Worm (Caenorhabditis elegans): Measurements from ENCODE around the gene F17E9.5.

F17E9.5 gene

ce11 chrIV:8375381-8375780, 29.8 kb downstream of the F17E9.5 start (continued):
- TF ChIP-seq nhr-237 (tag; optimal IDR thresholded peaks at IDR 0.05) (no peak), dmd-6 (GFP tag; IDR thresholded peaks at IDR 0.05) (peak; percentile 74), dve-1 (tag; optimal IDR thresholded peaks at IDR 0.05; ENCODE audit: insufficient read depth) (peak; percentile 76), lin-39 (tag; optimal IDR thresholded peaks at IDR 0.05) (no peak), mep-1 (tag; optimal IDR thresholded peaks at IDR 0.05) (peak; percentile 87), attf-4 (tag; optimal IDR thresholded peaks at IDR 0.05) (no peak), nhr-6 (tag; optimal IDR thresholded peaks at IDR 0.05) (peak; percentile 14), hmg-1.1 (GFP tag; IDR thresholded peaks at IDR 0.05) (peak; percentile 88), nhr-76 (tag; optimal IDR thresholded peaks at IDR 0.05) (no peak), lin-38 (GFP tag; IDR thresholded peaks at IDR 0.05) (peak; percentile 79), ztf-11 (tag; optimal IDR thresholded peaks at IDR 0.05) (no peak), unc-62 (GFP tag; optimal IDR thresholded peaks at IDR 0.05 in 1 of 2) (no peak), unc-62 (tag; optimal IDR thresholded peaks at IDR 0.05) (no peak), lin-1 (GFP tag; IDR thresholded peaks at IDR 0.05) (0 out of 2 replicates have a peak, but pooled peaks have one; percentile 49), ama-1 (optimal IDR thresholded peaks at IDR 0.05) (peak; percentile 60), nhr-42 (GFP tag; IDR thresholded peaks at IDR 0.05) (peak; percentile 76), Y75B8A.6 (GFP tag; IDR thresholded peaks at IDR 0.05) (0 out of 2 replicates have a peak, but pooled peaks have one; percentile 73), F44E2.7 (GFP tag; IDR thresholded peaks at IDR 0.05) (no peak), dmd-9 (GFP tag; IDR thresholded peaks at IDR 0.05) (peak; percentile 68; the same call in 1 of the 2 replicates), madf-5 (GFP tag; IDR thresholded peaks at IDR 0.05) (peak; percentile 78 to 86; a peak in 3 of 4 replicates), mdt-29 (GFP tag; IDR thresholded peaks at IDR 0.05) (peak; percentile 83), rbr-2 (tag; optimal IDR thresholded peaks at IDR 0.05) (peak; percentile 79), zip-11 (GFP tag; IDR thresholded peaks at IDR 0.05) (peak; percentile 54; the same call in 1 of the 2 replicates), madf-9 (GFP tag; conservative IDR thresholded peaks at IDR 0.05) (0 out of 2 replicates have a peak, but pooled peaks have one; percentile 53), hlh-11 (tag; optimal IDR thresholded peaks at IDR 0.05) (peak; percentile 67), pha-4 (GFP tag; IDR thresholded peaks at IDR 0.05) (peak; percentile 89), pha-4 (tag; optimal IDR thresholded peaks at IDR 0.05) (peak; percentile 61), mes-2 (tag; optimal IDR thresholded peaks at IDR 0.05; ENCODE audit: poor library complexity, severe bottlenecking) (peak; percentile 89), ctbp-1 (GFP tag; IDR thresholded peaks at IDR 0.05) (peak; percentile 77; the same call in 1 of the 2 replicates), ceh-20 (GFP tag; IDR thresholded peaks at IDR 0.05) (peak; percentile 57; the same call in 1 of the 2 replicates), dmd-8 (GFP tag; IDR thresholded peaks at IDR 0.05) (peak; percentile 67; the same call in 1 of the 2 replicates), nhr-25 (tag; optimal IDR thresholded peaks at IDR 0.05; ENCODE audit: borderline replicate concordance, insufficient read depth) (no peak), egl-43 (GFP tag; IDR thresholded peaks at IDR 0.05) (peak; percentile 84)

DNA sequence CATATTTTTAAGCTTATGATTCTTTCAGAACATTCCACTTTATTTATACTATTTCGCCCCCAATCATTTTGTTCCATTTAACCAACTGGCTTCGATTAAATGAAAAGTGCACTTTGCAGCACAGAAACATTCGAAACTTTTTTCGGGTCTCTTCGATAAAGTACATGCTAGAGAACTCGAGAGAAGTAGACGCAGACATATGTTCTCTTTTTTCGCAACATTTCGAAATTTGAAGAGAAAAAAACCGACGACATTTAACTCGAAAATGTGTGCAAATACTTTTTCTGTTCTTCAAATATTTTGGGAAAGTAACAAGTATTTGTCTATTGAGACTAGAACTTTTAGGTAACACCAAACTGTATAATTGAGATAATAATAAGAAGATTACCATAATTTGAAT, 31.3 kb downstream of the F17E9.5 start:
- TF ChIP-seq lin-15B (tag; optimal IDR thresholded peaks at IDR 0.05) (no peak), dve-1 (tag; optimal IDR thresholded peaks at IDR 0.05; ENCODE audit: insufficient read depth) (peak; percentile 3), unc-130 (GFP tag; optimal IDR thresholded peaks at IDR 0.05) (no peak), R02D3.7 (tag; optimal IDR thresholded peaks at IDR 0.05) (no peak), mes-2 (tag; optimal IDR thresholded peaks at IDR 0.05; ENCODE audit: poor library complexity, severe bottlenecking) (peak; percentile 12), gei-8 (GFP tag; optimal IDR thresholded peaks at IDR 0.05) (no peak), fkh-10 (GFP tag; optimal IDR thresholded peaks at IDR 0.05) (no peak), ctbp-1 (GFP tag; IDR thresholded peaks at IDR 0.05) (no peak), daf-16 (GFP tag; optimal IDR thresholded peaks at IDR 0.05) (peak in 1 of 2 experiments; percentile 3), daf-16 (tag; optimal IDR thresholded peaks at IDR 0.05) (no peak), saeg-2 (GFP tag; IDR thresholded peaks at IDR 0.05) (no peak), lsy-2 (tag; optimal IDR thresholded peaks at IDR 0.05) (peak in 1 of 2 experiments; percentile 19), madf-9 (GFP tag; conservative IDR thresholded peaks at IDR 0.05) (no peak), attf-4 (tag; optimal IDR thresholded peaks at IDR 0.05) (no peak)
